Fruit fly (Drosophila melanogaster): Measurements from ENCODE around the gene Chpf.

DNA sequence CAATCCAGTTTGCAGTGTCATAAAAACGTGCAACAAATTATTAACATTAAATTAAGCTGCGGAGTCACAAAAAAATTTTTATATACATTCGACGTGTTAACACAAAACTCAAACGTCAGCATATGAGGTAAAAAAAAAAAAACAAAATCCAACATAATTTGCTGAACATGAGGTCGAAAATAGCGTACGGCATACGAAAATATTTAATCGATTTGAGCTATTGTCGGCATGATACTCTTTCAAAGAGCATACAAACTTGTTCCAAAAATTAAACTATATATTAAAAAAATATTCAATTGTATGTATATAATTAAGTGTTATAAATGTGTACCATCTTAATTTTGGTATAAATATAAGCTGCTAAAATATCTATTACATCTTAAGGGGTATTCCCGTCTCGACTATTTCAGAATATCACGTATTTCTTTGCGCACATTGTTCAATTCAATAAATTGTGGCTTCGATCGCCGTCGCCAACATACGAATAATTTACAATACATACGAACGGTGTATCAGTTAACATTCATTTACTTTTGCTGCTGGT, 2.6 kb downstream of the Chpf start:
- TF ChIP-seq CG8478 (optimal IDR thresholded peaks at IDR 0.05) (no peak), CTCF (optimal IDR thresholded peaks at IDR 0.05) (no peak)
